Fruit fly (Drosophila melanogaster) whole organism, embryonic: ENCODE data around the gene Spps.

Source experiments
- Adf1 ChIP-seq: fragments of 200-800 bp; sonication (Bioruptor generic); IDR thresholded peaks from 2 replicates; pipeline ENCODE4 v1.3.6; 2022; ENCODE audit warnings: missing biosample characterization, missing genetic modification characterization
- Asciz ChIP-seq: fragments of 200-800 bp; sonication (Bioruptor generic); optimal IDR thresholded peaks from 2 replicates; lab custom pipeline; 2017; ENCODE audit warnings: missing biosample characterization, mild to moderate bottlenecking, missing genetic modification characterization, missing genetic modification reagents
- Bdp1 ChIP-seq: fragments of 200-800 bp; sonication (Bioruptor generic); optimal IDR thresholded peaks from 3 replicates; lab custom pipeline; 2016; ENCODE audit warnings: missing biosample characterization, missing genetic modification characterization
- CG10147 ChIP-seq: fragments of 200-800 bp; sonication (Bioruptor generic); optimal IDR thresholded peaks from 2 replicates; lab custom pipeline; 2019; ENCODE audit warnings: missing biosample characterization, mild to moderate bottlenecking, missing genetic modification characterization, moderate library complexity
- CG12299 ChIP-seq: fragments of 200-800 bp; sonication (Bioruptor generic); optimal IDR thresholded peaks from 2 replicates; lab custom pipeline; 2018; ENCODE audit warnings: missing biosample characterization, mild to moderate bottlenecking, missing genetic modification characterization
- CG12744 ChIP-seq: fragments of 200-800 bp; sonication (Bioruptor generic); optimal IDR thresholded peaks from 2 replicates; lab custom pipeline; 2016; ENCODE audit warnings: missing biosample characterization, missing genetic modification characterization
- CG13123 ChIP-seq: fragments of 200-800 bp; sonication (Bioruptor generic); optimal IDR thresholded peaks from 2 replicates; lab custom pipeline; 2016; ENCODE audit warnings: missing biosample characterization, missing genetic modification characterization
- CG14441 ChIP-seq: fragments of 200-800 bp; sonication (Bioruptor generic); IDR thresholded peaks from 2 replicates; pipeline ENCODE4 v1.3.6; 2022; ENCODE audit warnings: missing biosample characterization, missing genetic modification characterization
- CG14667 ChIP-seq: fragments of 200-800 bp; sonication (Bioruptor generic); IDR thresholded peaks from 2 replicates; pipeline ENCODE4 v1.3.6; 2022; ENCODE audit warnings: missing biosample characterization, missing genetic modification characterization
- CG1647 ChIP-seq: fragments of 200-800 bp; sonication (Bioruptor generic); optimal IDR thresholded peaks from 3 replicates; lab custom pipeline; 2016; ENCODE audit warnings: missing biosample characterization, missing genetic modification characterization
- CG17912 ChIP-seq: fragments of 200-800 bp; sonication (Bioruptor generic); optimal IDR thresholded peaks from 2 replicates; lab custom pipeline; 2018; ENCODE audit warnings: missing biosample characterization, mild to moderate bottlenecking, missing genetic modification characterization
- CG2120 ChIP-seq: fragments of 200-800 bp; sonication (Bioruptor generic); optimal IDR thresholded peaks from 3 replicates; lab custom pipeline; 2016; ENCODE audit warnings: missing biosample characterization, missing genetic modification characterization
- CG2678 ChIP-seq: fragments of 200-800 bp; sonication (Bioruptor generic); optimal IDR thresholded peaks from 3 replicates; lab custom pipeline; 2019; ENCODE audit warnings: missing biosample characterization, mild to moderate bottlenecking, missing genetic modification characterization, moderate library complexity
- CG31224 ChIP-seq: fragments of 200-800 bp; sonication (Bioruptor generic); IDR thresholded peaks from 2 replicates; pipeline ENCODE4 v1.3.6; 2022; ENCODE audit warnings: missing biosample characterization, missing genetic modification characterization
- CG31388 ChIP-seq: fragments of 200-800 bp; sonication (Bioruptor generic); optimal IDR thresholded peaks from 2 replicates; lab custom pipeline; 2016; ENCODE audit warnings: missing biosample characterization, missing genetic modification characterization
- CG32532 ChIP-seq: fragments of 200-800 bp; sonication (Bioruptor generic); IDR thresholded peaks from 2 replicates; pipeline ENCODE4 v1.3.6; 2022; ENCODE audit warnings: missing biosample characterization, missing genetic modification characterization
- CG5953 ChIP-seq: fragments of 200-800 bp; sonication (Bioruptor generic); IDR thresholded peaks from 2 replicates; pipeline ENCODE4 v1.3.6; 2022; ENCODE audit warnings: missing biosample characterization, missing genetic modification characterization
- CG7963 ChIP-seq: fragments of 200-800 bp; sonication (Bioruptor generic); IDR thresholded peaks from 3 replicates; pipeline ENCODE4 v1.3.6; 2022; ENCODE audit warnings: missing biosample characterization, missing genetic modification characterization; ENCODE audit not compliant: partially characterized antibody
- CG8281 ChIP-seq: fragments of 200-800 bp; sonication (Bioruptor generic); optimal IDR thresholded peaks from 2 replicates; lab custom pipeline; 2018; ENCODE audit warnings: missing biosample characterization, mild to moderate bottlenecking, missing genetic modification characterization, moderate library complexity
- D ChIP-seq, 2 experiments: fragments of 200-800 bp in 1 of 2; fragments of >200 bp in 1 of 2; sonication (Bioruptor generic) in 1 of 2; optimal IDR thresholded peaks; 2 replicates in 1 of 2; 3 replicates in 1 of 2; lab custom pipeline; 2017; ENCODE audit warnings: mild to moderate bottlenecking in 1 of 2, missing biosample characterization in 1 of 2, missing genetic modification characterization in 1 of 2, missing genetic modification reagents in 1 of 2
- Dad ChIP-seq: fragments of 200-800 bp; sonication (Bioruptor generic); optimal IDR thresholded peaks from 3 replicates; lab custom pipeline; 2016; ENCODE audit warnings: missing biosample characterization, missing genetic modification characterization
- Dek ChIP-seq: fragments of 200-800 bp; sonication (Bioruptor generic); optimal IDR thresholded peaks from 3 replicates; lab custom pipeline; 2019; ENCODE audit warnings: missing biosample characterization, mild to moderate bottlenecking, missing genetic modification characterization, moderate library complexity
- Dip3 ChIP-seq: fragments of 200-800 bp; sonication (Bioruptor generic); optimal IDR thresholded peaks from 3 replicates; lab custom pipeline; 2016; ENCODE audit warnings: missing biosample characterization, missing genetic modification characterization
- Doc3 ChIP-seq: fragments of 200-800 bp; sonication (Bioruptor generic); IDR thresholded peaks from 3 replicates; pipeline ENCODE4 v1.3.6; 2022; ENCODE audit warnings: missing biosample characterization, missing genetic modification characterization; ENCODE audit not compliant: partially characterized antibody
- Dref ChIP-seq: fragments of 200-800 bp; sonication (Bioruptor generic); IDR thresholded peaks from 2 replicates; pipeline ENCODE4 v1.3.6; 2022; ENCODE audit warnings: missing biosample characterization, missing genetic modification characterization
- ERR ChIP-seq: fragments of 200-800 bp; sonication (Bioruptor generic); optimal IDR thresholded peaks from 2 replicates; lab custom pipeline; 2016; ENCODE audit warnings: missing biosample characterization, missing genetic modification characterization
- H15 ChIP-seq: fragments of 200-800 bp; sonication (Bioruptor generic); IDR thresholded peaks from 3 replicates; pipeline ENCODE4 v1.3.6; 2022; ENCODE audit warnings: missing biosample characterization, missing genetic modification characterization
- Med ChIP-seq: fragments of 200-800 bp; sonication (Bioruptor generic); peaks from one replicate; lab custom pipeline; 2016; ENCODE audit warnings: missing biosample characterization, missing genetic modification characterization, mild to moderate bottlenecking, inconsistent platforms, moderate library complexity
- Scr ChIP-seq: fragments of 200-800 bp; sonication (Bioruptor generic); IDR thresholded peaks from 2 replicates; pipeline ENCODE4 v1.3.6; 2022; ENCODE audit warnings: missing biosample characterization, missing genetic modification characterization; ENCODE audit not compliant: partially characterized antibody
- Xrp1 ChIP-seq: fragments of 200-800 bp; sonication (Bioruptor generic); IDR thresholded peaks from 2 replicates; pipeline ENCODE4 v1.3.6; 2022; ENCODE audit warnings: missing biosample characterization, missing genetic modification characterization
- al ChIP-seq: fragments of 200-800 bp; sonication (Bioruptor generic); IDR thresholded peaks from 2 replicates; pipeline ENCODE4 v1.3.6; 2022; ENCODE audit warnings: missing biosample characterization, missing genetic modification characterization
- amos ChIP-seq: fragments of 200-800 bp; sonication (Bioruptor generic); IDR thresholded peaks from 2 replicates; pipeline ENCODE4 v1.3.6; 2022; ENCODE audit warnings: missing biosample characterization, missing genetic modification characterization; ENCODE audit not compliant: partially characterized antibody
- ato ChIP-seq: fragments of 200-800 bp; sonication (Bioruptor generic); IDR thresholded peaks from 2 replicates; pipeline ENCODE4 v1.3.6; 2022; ENCODE audit warnings: missing biosample characterization, missing genetic modification characterization; ENCODE audit not compliant: partially characterized antibody
- btn ChIP-seq: fragments of 200-800 bp; sonication (Bioruptor generic); optimal IDR thresholded peaks from 2 replicates; lab custom pipeline; 2016; ENCODE audit warnings: missing biosample characterization, missing genetic modification characterization
- dmrt11E ChIP-seq: fragments of 200-800 bp; sonication (Bioruptor generic); optimal IDR thresholded peaks from 3 replicates; lab custom pipeline; 2018; ENCODE audit warnings: missing biosample characterization, mild to moderate bottlenecking, missing genetic modification characterization, moderate library complexity
- ems ChIP-seq: fragments of 200-800 bp; sonication (Bioruptor generic); optimal IDR thresholded peaks from 3 replicates; lab custom pipeline; 2016; ENCODE audit warnings: missing biosample characterization, missing genetic modification characterization
- eve ChIP-seq, 2 experiments: fragments of >200 bp; optimal IDR thresholded peaks; 2 replicates each; lab custom pipeline; 2017; ENCODE audit warnings: missing biosample characterization in 2 of 2, missing genetic modification characterization in 2 of 2
- grn ChIP-seq: fragments of 200-800 bp; sonication (Bioruptor generic); optimal IDR thresholded peaks from 3 replicates; lab custom pipeline; 2017; ENCODE audit warnings: missing biosample characterization, missing genetic modification characterization
- hb ChIP-seq: fragments of 200-800 bp; sonication (Bioruptor generic); IDR thresholded peaks from 3 replicates; pipeline ENCODE4 v1.3.6; 2022; ENCODE audit warnings: missing biosample characterization, missing genetic modification characterization; ENCODE audit not compliant: partially characterized antibody
- ind ChIP-seq: fragments of 200-800 bp; sonication (Bioruptor generic); optimal IDR thresholded peaks from 3 replicates; lab custom pipeline; 2016; ENCODE audit warnings: missing biosample characterization, missing genetic modification characterization
- kah ChIP-seq: fragments of 200-800 bp; sonication (Bioruptor generic); optimal IDR thresholded peaks from 2 replicates; lab custom pipeline; 2018; ENCODE audit warnings: missing biosample characterization, mild to moderate bottlenecking, missing genetic modification characterization
- lmd ChIP-seq: fragments of 200-800 bp; sonication (Bioruptor generic); IDR thresholded peaks from 2 replicates; pipeline ENCODE4 v1.3.6; 2022; ENCODE audit warnings: missing biosample characterization, missing genetic modification characterization
- mirr ChIP-seq: fragments of 200-800 bp; sonication (Bioruptor generic); optimal IDR thresholded peaks from 3 replicates; lab custom pipeline; 2018; ENCODE audit warnings: missing biosample characterization, mild to moderate bottlenecking, missing genetic modification characterization
- pb ChIP-seq: fragments of 200-800 bp; sonication (Bioruptor generic); optimal IDR thresholded peaks from 3 replicates; lab custom pipeline; 2016; ENCODE audit warnings: missing biosample characterization, missing genetic modification characterization
- run ChIP-seq: fragments of 200-800 bp; sonication (Bioruptor generic); optimal IDR thresholded peaks from 3 replicates; lab custom pipeline; 2018; ENCODE audit warnings: missing biosample characterization, mild to moderate bottlenecking, missing genetic modification characterization
- sens ChIP-seq: fragments of 200-800 bp; sonication (Bioruptor generic); peaks from one replicate; lab custom pipeline; 2016; ENCODE audit warnings: missing biosample characterization, missing genetic modification characterization
- vfl ChIP-seq: fragments of 200-800 bp; sonication (Bioruptor generic); optimal IDR thresholded peaks from 2 replicates; lab custom pipeline; 2016; ENCODE audit warnings: missing biosample characterization, missing genetic modification characterization
- vvl ChIP-seq: fragments of 200-800 bp; sonication (Bioruptor generic); IDR thresholded peaks from 2 replicates; pipeline ENCODE4 v1.3.6; 2022; ENCODE audit warnings: missing biosample characterization, missing genetic modification characterization

Gene Spps

dm6 chr3R:24221334-24222302 lies 5.1 kb downstream of the Spps start, which contains the start of gene twin (continued):
- TF ChIP-seq Adf1 (peak; percentile 15), dmrt11E (tag; lab: Kevin White, UChicago) (peak; percentile 26), CG5953 (GFP tag; lab: Robert Waterston, UW) (no peak), CG12744 (GFP tag; lab: Kevin White, UChicago) (peak; percentile 4), CG14441 (GFP tag; lab: Robert Waterston, UW) (no peak; the same call in 1 of the 2 replicates), CG32532 (GFP tag; lab: Robert Waterston, UW) (peak; percentile 69), ato (GFP tag; lab: Robert Waterston, UW) (peak; percentile 32; the same call in 1 of the 2 replicates), CG7963 (GFP tag; lab: Robert Waterston, UW) (0 out of 3 replicates have a peak, but pooled peaks have one; percentile 48), Scr (GFP tag; lab: Robert Waterston, UW) (peak; percentile 79), Dip3 (GFP tag; lab: Kevin White, UChicago) (peak; percentile 74), CG1647 (GFP tag; lab: Kevin White, UChicago) (no peak), vvl (GFP tag; lab: Robert Waterston, UW) (peak; percentile 63), lmd (peak; percentile 53; the same call in 1 of the 2 replicates), CG12299 (no peak), ems (GFP tag; lab: Kevin White, UChicago) (peak; percentile 70), Med (GFP tag; lab: Kevin White, UChicago) (peak; percentile 92), Asciz (no peak), Dek (tag; lab: Kevin White, UChicago) (peak; percentile 54), CG17912 (no peak), kah (GFP tag; lab: Kevin White, UChicago) (no peak), CG2678 (tag; lab: Kevin White, UChicago) (no peak), sens (GFP tag; lab: Kevin White, UChicago) (peak; percentile 94), D (optimal IDR thresholded peaks at IDR 0.05; lab: Kevin White, UChicago) (no peak), D (GFP tag; optimal IDR thresholded peaks at IDR 0.05; lab: Kevin White, UChicago) (no peak), CG2120 (GFP tag; lab: Kevin White, UChicago) (peak; percentile 86), H15 (GFP tag; lab: Robert Waterston, UW) (peak; percentile 23; the same call in 1 of the 3 replicates), CG10147 (GFP tag; lab: Kevin White, UChicago) (peak; percentile 58), al (GFP tag; lab: Robert Waterston, UW) (peak; percentile 43), vfl (GFP tag; lab: Kevin White, UChicago) (peak; percentile 59), Doc3 (peak; percentile 63), grn (no peak), Dad (GFP tag; lab: Kevin White, UChicago) (peak; percentile 54), pb (GFP tag; lab: Kevin White, UChicago) (peak; percentile 35), CG31388 (GFP tag; lab: Kevin White, UChicago) (no peak), Dref (peak; percentile 71), ind (peak; percentile 64), amos (GFP tag; lab: Robert Waterston, UW) (peak; percentile 65), btn (no peak), CG8281 (tag; lab: Kevin White, UChicago) (no peak), run (tag; lab: Kevin White, UChicago) (no peak), Xrp1 (GFP tag; lab: Robert Waterston, UW) (peak; percentile 61; the same call in 1 of the 2 replicates), CG13123 (GFP tag; lab: Kevin White, UChicago) (no peak), hb (GFP tag; lab: Robert Waterston, UW) (no peak), mirr (no peak), eve (GFP tag; optimal IDR thresholded peaks at IDR 0.05; lab: Kevin White, UChicago) (no peak), CG14667 (0 out of 2 replicates have a peak, but pooled peaks have one; percentile 6), CG31224 (GFP tag; lab: Robert Waterston, UW) (no peak), ERR (GFP tag; lab: Kevin White, UChicago) (peak; percentile 3), Bdp1 (GFP tag; lab: Kevin White, UChicago) (peak; percentile 22)
